Worm (Caenorhabditis elegans) whole organism, L3 larva: ENCODE data around the gene str-163.

Experiments
- R02D3.7 ChIP-seq: fragments of 150-350 bp; optimal IDR thresholded peaks from 2 replicates; lab custom pipeline; 2014; ENCODE audit warnings: missing biosample characterization, missing genetic modification characterization
- ceh-16 ChIP-seq: sonication (generic microtip); optimal IDR thresholded peaks from 2 replicates; lab custom pipeline; 2017; ENCODE audit warnings: missing biosample characterization, missing genetic modification characterization
- ceh-28 ChIP-seq: fragments of 150-350 bp; optimal IDR thresholded peaks from 2 replicates; lab custom pipeline; 2014; ENCODE audit warnings: missing biosample characterization, missing genetic modification reagents, missing genetic modification characterization
- ceh-82 ChIP-seq: fragments of 150-350 bp; optimal IDR thresholded peaks from 2 replicates; lab custom pipeline; 2014; ENCODE audit warnings: missing biosample characterization, missing genetic modification characterization
- egl-27 ChIP-seq: sonication (generic microtip); optimal IDR thresholded peaks from 4 replicates; lab custom pipeline; 2017; ENCODE audit warnings: missing biosample characterization, missing genetic modification reagents, missing genetic modification characterization
- elt-1 ChIP-seq: fragments of 150-350 bp; optimal IDR thresholded peaks from 2 replicates; lab custom pipeline; 2014; ENCODE audit warnings: missing biosample characterization, missing genetic modification characterization
- elt-2 ChIP-seq: sonication (generic microtip); optimal IDR thresholded peaks from 2 replicates; lab custom pipeline; 2016; ENCODE audit warnings: missing genetic modification reagents, mild to moderate bottlenecking, missing genetic modification characterization, missing compliant biosample characterization
- elt-3 ChIP-seq, 3 experiments: fragments of 150-350 bp in 1 of 3; sonication (generic microtip) in 2 of 3; optimal IDR thresholded peaks; 2 replicates in 2 of 3; 4 replicates in 1 of 3; lab custom pipeline; 2014 to 2017; ENCODE audit warnings: missing biosample characterization in 3 of 3, missing genetic modification characterization in 3 of 3
- eor-1 ChIP-seq, 2 experiments: fragments of 150-350 bp; optimal IDR thresholded peaks; 2 replicates each; lab custom pipeline; 2014 to 2018; ENCODE audit warnings: missing biosample characterization in 2 of 2, missing genetic modification characterization in 2 of 2
- fkh-10 ChIP-seq: sonication (generic microtip); optimal IDR thresholded peaks from 2 replicates; lab custom pipeline; 2017; ENCODE audit warnings: missing biosample characterization, missing genetic modification reagents, missing genetic modification characterization
- jun-1 ChIP-seq: fragments of 150-350 bp; optimal IDR thresholded peaks from 2 replicates; lab custom pipeline; 2014; ENCODE audit warnings: missing biosample characterization, missing genetic modification reagents, missing genetic modification characterization
- lin-39 ChIP-seq: fragments of 150-350 bp; optimal IDR thresholded peaks from 2 replicates; lab custom pipeline; 2018; ENCODE audit warnings: missing biosample characterization, missing genetic modification reagents, missing genetic modification characterization
- mdl-1 ChIP-seq: fragments of 150-350 bp; optimal IDR thresholded peaks from 2 replicates; lab custom pipeline; 2014; ENCODE audit warnings: missing biosample characterization, missing genetic modification characterization
- mml-1 ChIP-seq: fragments of 150-350 bp; sonication (generic microtip); optimal IDR thresholded peaks from 3 replicates; lab custom pipeline; 2014; ENCODE audit warnings: missing biosample characterization, missing genetic modification characterization
- nfya-1 ChIP-seq: sonication (generic microtip); optimal IDR thresholded peaks from 2 replicates; lab custom pipeline; 2017; ENCODE audit warnings: missing genetic modification characterization, mild to moderate bottlenecking, missing compliant biosample characterization, antibody characterized with exemption, moderate library complexity; ENCODE audit not compliant: insufficient read depth
- nhr-11 ChIP-seq: fragments of 150-350 bp; optimal IDR thresholded peaks from 2 replicates; lab custom pipeline; 2014; ENCODE audit warnings: missing biosample characterization, missing genetic modification characterization
- nhr-12 ChIP-seq: fragments of 150-350 bp; optimal IDR thresholded peaks from 2 replicates; lab custom pipeline; 2014; ENCODE audit warnings: missing biosample characterization, missing genetic modification characterization
- nhr-237 ChIP-seq: fragments of 150-350 bp; optimal IDR thresholded peaks from 2 replicates; lab custom pipeline; 2014; ENCODE audit warnings: missing biosample characterization, missing genetic modification characterization
- nhr-25 ChIP-seq: sonication (generic microtip); optimal IDR thresholded peaks from 2 replicates; lab custom pipeline; 2017; ENCODE audit warnings: missing biosample characterization, missing genetic modification characterization
- nhr-28 ChIP-seq: fragments of 150-350 bp; optimal IDR thresholded peaks from 2 replicates; lab custom pipeline; 2014; ENCODE audit warnings: missing biosample characterization, missing genetic modification characterization
- nhr-43 ChIP-seq: sonication (generic microtip); optimal IDR thresholded peaks from 2 replicates; lab custom pipeline; 2016; ENCODE audit warnings: mild to moderate bottlenecking, missing genetic modification characterization, missing compliant biosample characterization; ENCODE audit not compliant: poor library complexity, severe bottlenecking
- pha-4 ChIP-seq: fragments of 150-350 bp; optimal IDR thresholded peaks from 2 replicates; lab custom pipeline; 2014; ENCODE audit warnings: missing biosample characterization, missing genetic modification reagents, missing genetic modification characterization
- pqm-1 ChIP-seq: fragments of 150-350 bp; optimal IDR thresholded peaks from 2 replicates; lab custom pipeline; 2017; ENCODE audit warnings: missing biosample characterization, missing genetic modification characterization, inconsistent platforms
- snpc-4 ChIP-seq: fragments of 150-350 bp; optimal IDR thresholded peaks from 2 replicates; lab custom pipeline; 2014; ENCODE audit warnings: missing biosample characterization, missing genetic modification characterization
- tbx-2 ChIP-seq: sonication (generic microtip); optimal IDR thresholded peaks from 2 replicates; lab custom pipeline; 2016; ENCODE audit warnings: mild to moderate bottlenecking, missing genetic modification characterization, missing compliant biosample characterization
- unc-39 ChIP-seq: sonication (generic microtip); optimal IDR thresholded peaks from 4 replicates; lab custom pipeline; 2017; ENCODE audit warnings: missing biosample characterization, missing genetic modification characterization
- unc-62 ChIP-seq: fragments of 150-350 bp; sonication (generic microtip); optimal IDR thresholded peaks from 4 replicates; lab custom pipeline; 2014; ENCODE audit warnings: missing biosample characterization, missing genetic modification reagents, missing genetic modification characterization
- zag-1 ChIP-seq: fragments of 150-350 bp; optimal IDR thresholded peaks from 2 replicates; lab custom pipeline; 2014; ENCODE audit warnings: missing biosample characterization, missing genetic modification characterization
- ztf-11 ChIP-seq: fragments of 150-350 bp; optimal IDR thresholded peaks from 2 replicates; lab custom pipeline; 2014; ENCODE audit warnings: missing biosample characterization, missing genetic modification characterization
- ztf-4 ChIP-seq: fragments of 150-350 bp; optimal IDR thresholded peaks from 2 replicates; lab custom pipeline; 2014; ENCODE audit warnings: missing biosample characterization, missing genetic modification characterization

str-163 gene

DNA sequence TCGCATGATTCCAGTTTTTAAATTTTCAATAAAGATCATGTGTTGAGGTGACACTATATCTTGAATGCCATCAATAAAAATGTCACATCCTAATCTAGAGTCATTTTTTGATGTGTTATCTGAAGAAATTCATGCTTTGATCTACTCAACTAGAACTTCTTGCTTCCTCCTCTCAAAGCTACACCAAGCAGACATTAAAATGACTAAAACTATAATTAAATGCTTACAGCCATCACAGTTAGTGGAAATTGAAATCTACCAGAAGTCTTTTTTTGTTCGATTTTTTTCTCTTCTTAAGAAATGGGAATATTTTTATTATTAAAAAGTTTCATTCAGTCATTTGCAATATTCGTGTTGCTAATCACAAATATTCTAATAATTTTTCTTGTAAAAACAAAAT lies 36.2 kb upstream of the str-163 start, which contains the start of gene str-158:
Gene str-158, plus strand, starts transcription at position 301 of the 400 bp plus-strand sequence.
- no peak for TF ChIP-seq lin-39 (tag; lab: Kevin White, UChicago)

DNA sequence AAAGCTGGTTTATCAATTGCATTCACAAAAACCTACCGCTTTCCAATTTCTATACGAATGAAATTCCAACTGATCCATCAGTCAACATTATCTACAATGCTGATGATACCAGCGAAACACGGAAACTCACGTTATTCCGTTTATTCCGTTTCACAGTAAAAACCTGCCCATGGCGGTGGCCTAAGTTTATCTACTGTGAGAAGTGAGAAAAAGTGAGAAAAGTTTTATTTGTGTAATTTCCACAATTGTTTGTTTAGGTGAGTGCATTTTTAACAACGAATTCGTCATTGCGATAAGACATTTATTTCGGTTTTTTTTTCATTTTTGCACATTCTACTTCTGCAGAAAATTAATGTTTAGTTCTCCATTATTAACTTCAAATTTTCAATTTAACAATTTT lies 23.9 kb upstream of the str-163 start, which contains the start of gene Y9C9A.8:
Gene Y9C9A.8, plus strand, starts transcription at position 301 of the 400 bp plus-strand sequence.
- no peak for TF ChIP-seq ztf-4 (tag; lab: Kevin White, UChicago)
- no peak for TF ChIP-seq unc-62 (GFP tag; lab: Kevin White, UChicago)
- no peak for TF ChIP-seq unc-39 (tag; lab: Kevin White, UChicago)
- TF ChIP-seq tbx-2 (tag; lab: Kevin White, UChicago), result no peak
- no peak for TF ChIP-seq nhr-43 (tag; lab: Kevin White, UChicago)
- TF ChIP-seq fkh-10 (GFP tag; lab: Kevin White, UChicago), result no peak
- no peak for TF ChIP-seq ceh-16 (tag; lab: Kevin White, UChicago)
- TF ChIP-seq nfya-1, result no peak
- TF ChIP-seq nhr-237 (tag; lab: Kevin White, UChicago), result no peak
- TF ChIP-seq, all 47 proteins: peak for 0

DNA sequence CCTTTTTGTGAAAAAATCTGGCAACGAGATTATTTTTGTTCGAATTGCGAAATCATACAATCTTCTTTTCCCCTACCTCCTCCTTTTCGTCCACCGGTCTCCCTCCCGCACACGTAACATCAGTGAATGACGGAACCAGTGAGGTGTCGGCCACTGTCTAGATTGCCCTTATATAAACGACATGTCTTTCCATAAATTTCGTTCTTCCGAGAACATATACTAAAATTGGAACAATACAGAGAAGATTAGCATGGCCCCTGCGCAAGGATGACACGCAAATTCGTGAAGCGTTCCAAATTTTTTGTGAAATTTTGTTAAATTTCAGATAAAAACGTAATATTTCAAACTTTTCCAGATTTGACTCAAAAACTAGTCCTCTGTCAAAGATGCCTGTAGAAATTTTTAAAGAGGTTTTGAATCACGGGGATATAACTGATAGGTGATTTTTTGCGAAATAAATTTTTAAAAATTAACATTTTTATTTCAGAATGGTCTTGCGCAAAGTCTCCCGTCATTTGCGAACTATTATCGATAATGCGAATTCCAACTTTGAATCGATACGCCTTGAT lies 23.1 kb upstream of the str-163 start:
- no peak for TF ChIP-seq jun-1 (tag; lab: Kevin White, UChicago)
- TF ChIP-seq nhr-25 (tag; lab: Kevin White, UChicago), result peak; percentile 24
- peak; percentile 65 for TF ChIP-seq nhr-43 (tag; lab: Kevin White, UChicago)
- peak; percentile 23 for TF ChIP-seq nfya-1
- TF ChIP-seq nhr-237 (tag; lab: Kevin White, UChicago), result no peak
- TF ChIP-seq elt-2 (tag; lab: Kevin White, UChicago), result peak; percentile 4
- peak; percentile 95 for TF ChIP-seq snpc-4
- TF ChIP-seq, all 47 proteins: peak for 5

DNA sequence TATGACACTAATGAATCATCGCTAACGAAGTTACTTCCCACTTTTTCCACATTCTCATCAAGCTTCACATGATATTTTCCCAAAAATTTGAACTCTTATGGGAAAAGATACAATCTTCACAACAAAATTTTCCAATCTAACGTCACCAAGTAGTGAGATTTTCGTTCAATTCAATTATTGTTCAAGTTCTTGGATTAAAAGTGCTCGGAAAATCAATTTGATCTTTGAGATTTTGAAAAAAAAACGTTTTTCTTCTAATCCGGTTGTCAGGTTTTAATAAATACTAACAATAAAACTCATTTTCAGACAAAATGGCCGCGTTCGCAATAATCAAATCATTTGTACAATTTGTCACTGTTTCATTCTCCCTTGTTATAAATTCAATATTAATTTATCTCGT lies 19.9 kb upstream of the str-163 start, which contains the start of gene str-153:
Gene str-153, plus strand, starts transcription at position 301 of the 400 bp plus-strand sequence.
- TF ChIP-seq jun-1 (tag; lab: Kevin White, UChicago) (no peak), nhr-43 (tag; lab: Kevin White, UChicago) (no peak), mml-1 (tag; lab: Kevin White, UChicago) (no peak), elt-3 (tag; optimal IDR thresholded peaks at IDR 0.05; lab: Kevin White, UChicago) (no peak), lin-39 (tag; lab: Kevin White, UChicago) (no peak), elt-1 (tag; lab: Kevin White, UChicago) (no peak), zag-1 (tag; lab: Kevin White, UChicago) (no peak), R02D3.7 (tag; lab: Kevin White, UChicago) (no peak), ztf-11 (tag; lab: Kevin White, UChicago) (no peak), ceh-28 (tag; lab: Kevin White, UChicago) (no peak), egl-27 (tag; lab: Kevin White, UChicago) (no peak)
- TF ChIP-seq, all 47 proteins: peak for 0

DNA sequence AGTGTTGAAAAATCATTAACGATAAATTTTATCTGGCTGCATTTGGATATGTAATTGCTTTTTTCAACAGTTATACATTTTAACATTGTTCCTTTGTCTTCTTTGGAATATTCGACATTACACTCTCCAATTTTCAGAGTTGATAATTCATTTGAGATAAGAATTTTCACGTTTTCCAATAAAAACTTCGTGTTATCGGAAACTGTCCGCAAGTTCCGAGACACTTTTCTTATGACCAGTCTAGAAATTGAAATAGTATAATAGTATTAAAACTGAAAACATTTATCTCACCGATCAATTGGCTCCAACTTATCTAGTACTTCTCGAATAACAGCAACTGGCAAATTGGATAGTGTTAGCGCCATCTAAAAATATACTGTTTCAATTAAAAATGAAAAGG lies 16.3 kb upstream of the str-163 start, which contains the start of gene fbxa-86:
Gene fbxa-86, minus strand, starts transcription at position 367 of the 400 bp plus-strand sequence.
- peak; percentile 30 for TF ChIP-seq pqm-1 (tag; lab: Kevin White, UChicago)
- TF ChIP-seq eor-1 (tag; optimal IDR thresholded peaks at IDR 0.05; lab: Kevin White, UChicago), result no peak
- peak; percentile 57 for TF ChIP-seq elt-2 (tag; lab: Kevin White, UChicago)

DNA sequence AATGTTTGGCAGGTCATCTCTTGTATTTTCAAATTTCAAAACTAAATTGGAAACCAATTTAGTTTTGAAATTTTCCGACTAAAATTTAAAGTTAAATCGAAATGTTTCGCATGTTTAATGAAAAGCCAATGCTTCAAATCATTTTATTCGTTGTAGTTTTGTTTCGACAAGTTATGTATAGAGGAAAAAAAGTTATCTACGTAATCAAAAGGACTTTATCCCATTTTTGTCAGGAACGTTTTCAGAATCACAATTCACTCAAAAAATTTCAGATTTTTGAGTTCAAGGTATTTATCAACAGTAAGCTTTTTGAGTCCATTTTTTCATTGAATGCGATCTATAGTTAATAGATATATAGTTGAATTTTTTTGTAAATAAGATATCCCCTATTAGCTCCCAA lies 15.3 kb upstream of the str-163 start, which contains the start of gene str-168:
Gene str-168, plus strand, starts transcription at position 301 of the 400 bp plus-strand sequence.
- TF ChIP-seq elt-1 (tag; lab: Kevin White, UChicago) (no peak), nhr-12 (tag; lab: Kevin White, UChicago) (no peak), nhr-28 (no peak), pha-4 (no peak), nhr-25 (tag; lab: Kevin White, UChicago) (no peak), nhr-11 (no peak), mdl-1 (no peak), nfya-1 (no peak), ceh-82 (tag; lab: Kevin White, UChicago) (no peak), snpc-4 (no peak)
- TF ChIP-seq, all 47 proteins: peak for 0
